Worm (Caenorhabditis elegans): ENCODE measurements around the gene let-413.

DNA sequence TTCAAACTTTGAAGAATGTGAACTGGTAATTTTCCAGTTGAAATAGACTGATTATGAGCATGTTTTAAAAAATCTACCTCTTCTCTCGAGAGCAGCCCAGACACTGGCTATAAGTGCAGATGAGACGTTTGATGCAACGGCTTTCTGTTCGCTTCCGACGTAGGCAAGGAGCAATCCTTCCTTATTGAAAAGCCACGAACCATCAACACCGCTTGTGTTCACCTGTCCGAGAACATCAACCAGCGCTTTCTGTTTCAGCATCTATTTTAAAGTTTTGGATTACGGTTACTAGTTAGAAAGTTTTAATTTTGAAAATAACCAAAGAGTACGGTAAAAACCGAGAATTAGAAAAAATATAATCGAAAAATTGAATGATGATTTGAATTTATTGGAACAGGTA lies 33.3 kb upstream of the let-413 start, which contains the start of gene lmtr-2:
- TF ChIP-seq R02D3.7 (tag; optimal IDR thresholded peaks at IDR 0.05) (no peak), mdl-1 (tag; optimal IDR thresholded peaks at IDR 0.05) (no peak), nhr-23 (tag; optimal IDR thresholded peaks at IDR 0.05) (no peak), ceh-16 (tag; optimal IDR thresholded peaks at IDR 0.05) (no peak), lin-39 (tag; optimal IDR thresholded peaks at IDR 0.05) (no peak), ceh-28 (tag; optimal IDR thresholded peaks at IDR 0.05) (no peak)
